Worm (Caenorhabditis elegans): ENCODE results near the gene B0244.17.

Gene B0244.17

DNA sequence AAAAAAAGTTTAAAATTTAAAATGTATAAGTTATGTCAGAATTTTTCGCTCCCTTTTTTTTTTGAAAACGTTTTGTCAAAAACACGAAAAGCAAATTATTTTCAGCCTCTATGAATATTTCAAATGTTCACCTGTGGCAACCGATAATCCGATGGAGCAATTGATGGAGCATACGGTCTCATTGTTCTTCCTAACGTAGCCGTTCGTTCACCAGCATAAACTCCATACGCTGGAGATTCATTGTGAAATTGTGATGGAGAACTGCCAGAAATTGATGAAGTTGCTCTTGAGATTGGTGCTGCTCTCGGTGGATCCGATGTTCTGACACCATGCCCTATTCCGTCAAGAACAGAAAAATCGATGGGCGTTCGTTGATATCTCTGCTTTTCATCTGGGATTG is 41.2 kb upstream of the B0244.17 start:
- TF ChIP-seq ama-1 (optimal IDR thresholded peaks at IDR 0.05) (no peak), ztf-11 (tag; optimal IDR thresholded peaks at IDR 0.05) (no peak), fkh-10 (GFP tag; optimal IDR thresholded peaks at IDR 0.05) (no peak), lin-35 (GFP tag; optimal IDR thresholded peaks at IDR 0.05) (no peak), mef-2 (tag; optimal IDR thresholded peaks at IDR 0.05) (no peak), dpl-1 (GFP tag; optimal IDR thresholded peaks at IDR 0.05) (no peak), nhr-28 (tag; optimal IDR thresholded peaks at IDR 0.05) (no peak), irx-1 (tag; optimal IDR thresholded peaks at IDR 0.05) (no peak), nhr-237 (tag; optimal IDR thresholded peaks at IDR 0.05) (no peak), lin-13 (GFP tag; optimal IDR thresholded peaks at IDR 0.05) (no peak), lin-39 (tag; optimal IDR thresholded peaks at IDR 0.05) (no peak), alr-1 (tag; optimal IDR thresholded peaks at IDR 0.05; ENCODE audit: borderline replicate concordance) (no peak), egl-27 (tag; optimal IDR thresholded peaks at IDR 0.05) (no peak), hpl-2 (GFP tag; optimal IDR thresholded peaks at IDR 0.05) (no peak), unc-130 (tag; optimal IDR thresholded peaks at IDR 0.05) (no peak), snpc-4 (tag; optimal IDR thresholded peaks at IDR 0.05) (no peak)

DNA sequence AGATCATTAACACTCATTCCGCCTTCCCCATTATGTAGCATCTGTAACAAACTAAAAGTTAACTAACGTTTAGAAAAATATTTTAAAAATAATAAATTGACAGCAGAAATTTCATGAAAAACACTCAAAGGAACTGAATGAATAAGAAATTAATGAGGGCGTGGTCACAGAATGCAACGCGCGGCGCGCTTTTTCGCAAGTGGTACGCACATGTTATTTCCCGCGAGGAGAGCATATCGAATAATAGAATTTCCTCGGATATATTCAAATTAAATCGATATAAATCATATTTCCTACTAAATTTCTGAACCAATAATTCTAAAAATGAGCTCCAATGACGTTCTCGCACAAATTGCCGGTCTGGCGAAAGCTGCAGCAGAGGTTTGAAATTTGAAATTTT is 40.3 kb upstream of the B0244.17 start, which contains the start of the genes abi-1 and arle-14:
TSS of gene abi-1 (minus strand) at position 51 of the 400 bp plus-strand sequence.
TSS of gene arle-14 (plus strand) at position 217 of the 400 bp plus-strand sequence.
- TF ChIP-seq dsc-1 (tag; optimal IDR thresholded peaks at IDR 0.05) (peak; percentile 50), C34B4.2 (tag; optimal IDR thresholded peaks at IDR 0.05) (no peak), lin-35 (GFP tag; optimal IDR thresholded peaks at IDR 0.05) (peak; percentile 17 to 22), sup-37 (GFP tag; optimal IDR thresholded peaks at IDR 0.05) (no peak), vab-15 (tag; optimal IDR thresholded peaks at IDR 0.05) (no peak), snu-23 (GFP tag; optimal IDR thresholded peaks at IDR 0.05) (peak; percentile 24), xbp-1 (tag; optimal IDR thresholded peaks at IDR 0.05) (peak; percentile 30), dpl-1 (GFP tag; optimal IDR thresholded peaks at IDR 0.05) (peak in 2 of 3 experiments; percentile 22 to 32), nhr-85 (tag) (peak; percentile 37), tbx-2 (tag; optimal IDR thresholded peaks at IDR 0.05) (peak; percentile 2), lsy-2 (tag; optimal IDR thresholded peaks at IDR 0.05) (peak; percentile 3 to 30), swsn-7 (tag; optimal IDR thresholded peaks at IDR 0.05) (peak; percentile 29), nhr-84 (tag; optimal IDR thresholded peaks at IDR 0.05) (no peak), mef-2 (tag; optimal IDR thresholded peaks at IDR 0.05) (no peak), nhr-47 (tag; optimal IDR thresholded peaks at IDR 0.05) (peak; percentile 21), unc-130 (tag; optimal IDR thresholded peaks at IDR 0.05) (peak; percentile 9), nhr-90 (tag; optimal IDR thresholded peaks at IDR 0.05; ENCODE audit: poor library complexity) (peak; percentile 10), mep-1 (tag; optimal IDR thresholded peaks at IDR 0.05) (peak; percentile 18), efl-1 (optimal IDR thresholded peaks at IDR 0.05) (peak; percentile 8 to 32), efl-1 (GFP tag; optimal IDR thresholded peaks at IDR 0.05 in 1 of 2) (peak; percentile 3 to 83), nhr-71 (tag; optimal IDR thresholded peaks at IDR 0.05) (peak; percentile 42), isw-1 (GFP tag; IDR thresholded peaks at IDR 0.05) (no peak)

DNA sequence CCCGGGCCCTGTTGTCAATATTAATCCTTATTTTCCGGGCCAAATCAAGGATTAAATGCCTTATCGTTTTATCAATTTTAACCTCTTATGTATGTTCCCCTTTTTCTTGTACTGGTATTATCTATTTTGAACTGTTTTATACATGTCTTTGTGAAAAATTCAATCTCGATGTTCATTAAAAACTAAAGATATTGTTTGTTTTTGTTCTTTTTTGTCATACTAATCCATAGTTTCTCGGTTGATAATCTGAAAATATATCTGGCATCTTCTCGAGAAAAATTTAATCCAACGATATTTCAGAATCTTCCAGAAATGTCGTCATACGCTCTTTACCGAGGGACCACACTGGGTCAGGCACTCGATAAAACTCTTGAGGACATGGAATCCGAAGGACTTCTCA is 39.3 kb upstream of the B0244.17 start, which contains the start of gene B0336.13:
TSS of gene B0336.13 (plus strand) at position 301 of the 400 bp plus-strand sequence.
- TF ChIP-seq zip-4 (GFP tag; optimal IDR thresholded peaks at IDR 0.05) (no peak), snu-23 (GFP tag; optimal IDR thresholded peaks at IDR 0.05) (no peak), nhr-237 (tag; optimal IDR thresholded peaks at IDR 0.05) (no peak), mdl-1 (tag; optimal IDR thresholded peaks at IDR 0.05) (no peak), dpl-1 (GFP tag; optimal IDR thresholded peaks at IDR 0.05) (no peak), egl-27 (tag; optimal IDR thresholded peaks at IDR 0.05) (no peak), nhr-90 (tag; optimal IDR thresholded peaks at IDR 0.05; ENCODE audit: poor library complexity) (no peak), ces-1 (GFP tag; optimal IDR thresholded peaks at IDR 0.05) (no peak), hlh-4 (tag; optimal IDR thresholded peaks at IDR 0.05) (no peak), jun-1 (tag; optimal IDR thresholded peaks at IDR 0.05) (no peak), fos-1 (tag; optimal IDR thresholded peaks at IDR 0.05) (no peak), lin-14 (GFP tag; optimal IDR thresholded peaks at IDR 0.05) (no peak), isw-1 (GFP tag; IDR thresholded peaks at IDR 0.05) (no peak), nhr-47 (tag; optimal IDR thresholded peaks at IDR 0.05) (no peak)
